Fruit fly (Drosophila melanogaster): ENCODE results near the gene CG31709.

Gene CG31709

DNA sequence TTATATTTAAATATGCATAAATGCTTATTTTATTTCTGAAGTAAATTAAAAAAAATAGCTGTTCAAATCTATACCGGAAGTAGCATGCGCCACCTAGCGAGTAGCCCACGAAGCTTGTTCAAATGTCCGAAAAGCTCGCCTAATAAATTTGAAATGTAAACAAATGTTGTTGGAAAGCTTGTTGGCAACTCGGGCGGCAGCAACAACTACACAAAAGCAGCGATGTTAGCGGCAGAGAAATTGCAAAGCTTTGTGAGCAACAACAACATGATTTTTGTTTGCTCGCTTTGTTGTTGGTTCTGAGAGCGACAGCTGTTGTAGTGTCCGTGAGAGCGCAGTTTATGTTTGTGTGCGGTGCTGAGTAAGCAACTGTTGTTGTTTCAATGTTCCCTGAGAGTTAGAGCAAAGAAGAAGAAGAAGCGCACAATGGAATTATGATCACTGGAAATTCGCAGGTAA, 12.0 kb downstream of the CG31709 start (continued):
- TF ChIP-seq z (GFP tag; IDR thresholded peaks at IDR 0.05), result peak; percentile 63; the same call in 1 of the 3 replicates

DNA sequence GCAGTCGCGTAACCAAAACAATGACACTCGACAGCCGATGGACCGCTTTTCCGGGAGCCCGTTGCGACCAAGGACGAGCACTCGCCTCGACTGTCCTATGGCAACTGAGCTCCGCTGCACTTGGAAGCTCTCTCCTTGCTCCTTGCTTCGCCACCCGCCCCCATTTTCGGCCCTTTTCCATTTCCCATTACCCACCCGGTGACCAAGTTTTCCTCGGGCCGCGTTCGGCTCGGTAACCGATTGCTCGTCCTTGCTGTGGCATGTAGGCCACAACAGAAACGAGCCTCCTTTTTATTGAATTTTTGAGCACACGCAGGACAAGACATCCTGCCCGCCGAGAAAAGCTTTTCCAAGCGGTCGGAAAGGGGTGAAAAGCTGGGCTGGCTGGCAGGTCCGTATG, 12.8 kb downstream of the CG31709 start, which contains the start of gene jp:
Gene jp (minus strand): TSS at position 95 of the 400 bp plus-strand sequence.
- TF ChIP-seq CG9932 (GFP tag; IDR thresholded peaks at IDR 0.05), result 0 out of 2 replicates have a peak, but pooled peaks have one; percentile 9
- no peak for TF ChIP-seq pita (GFP tag; optimal IDR thresholded peaks at IDR 0.05)
- TF ChIP-seq CG17568 (GFP tag; optimal IDR thresholded peaks at IDR 0.05), result no peak
- TF ChIP-seq CG6854 (GFP tag; optimal IDR thresholded peaks at IDR 0.05), result peak; percentile 3
- no peak for TF ChIP-seq Rx (GFP tag; IDR thresholded peaks at IDR 0.05)
- TF ChIP-seq CG3065 (GFP tag; optimal IDR thresholded peaks at IDR 0.05), result no peak
- no peak for TF ChIP-seq Scr (GFP tag; IDR thresholded peaks at IDR 0.05; ENCODE audit: partially characterized antibody)
- TF ChIP-seq CG18011 (GFP tag; optimal IDR thresholded peaks at IDR 0.05), result no peak
- no peak for TF ChIP-seq gt (GFP tag; IDR thresholded peaks at IDR 0.05)
- TF ChIP-seq Deaf1 (tag; optimal IDR thresholded peaks at IDR 0.05), result peak; percentile 96
- TF ChIP-seq CG2120 (GFP tag; optimal IDR thresholded peaks at IDR 0.05), result no peak
- TF ChIP-seq bigmax (GFP tag; optimal IDR thresholded peaks at IDR 0.05), result no peak
- TF ChIP-seq Side (GFP tag; optimal IDR thresholded peaks at IDR 0.05), result no peak
- TF ChIP-seq CG5953 (GFP tag; IDR thresholded peaks at IDR 0.05), result 0 out of 2 replicates have a peak, but pooled peaks have one; percentile 23
- peak; percentile 72; the same call in 1 of the 4 replicates for TF ChIP-seq chinmo (GFP tag; IDR thresholded peaks at IDR 0.05; ENCODE audit: partially characterized antibody)
- 0 out of 3 replicates have a peak, but pooled peaks have one; percentile 25 for TF ChIP-seq CG16813 (GFP tag; IDR thresholded peaks at IDR 0.05; ENCODE audit: partially characterized antibody)
- TF ChIP-seq org-1 (GFP tag; optimal IDR thresholded peaks at IDR 0.05), result no peak
- no peak for TF ChIP-seq pnt (GFP tag; optimal IDR thresholded peaks at IDR 0.05)
- TF ChIP-seq CG13296 (GFP tag; optimal IDR thresholded peaks at IDR 0.05), result no peak
- no peak for TF ChIP-seq trh (GFP tag; optimal IDR thresholded peaks at IDR 0.05)
- 0 out of 2 replicates have a peak, but pooled peaks have one; percentile 28 for TF ChIP-seq Bgb (GFP tag; IDR thresholded peaks at IDR 0.05; ENCODE audit: partially characterized antibody)
- peak; percentile 68 for TF ChIP-seq Med (GFP tag)
- TF ChIP-seq CG15601 (tag; optimal IDR thresholded peaks at IDR 0.05), result no peak
- peak; percentile 43 for TF ChIP-seq onecut (GFP tag; IDR thresholded peaks at IDR 0.05)
- TF ChIP-seq CG4404 (GFP tag; IDR thresholded peaks at IDR 0.05), result no peak
- TF ChIP-seq Sox100B (GFP tag; optimal IDR thresholded peaks at IDR 0.05), result no peak

DNA sequence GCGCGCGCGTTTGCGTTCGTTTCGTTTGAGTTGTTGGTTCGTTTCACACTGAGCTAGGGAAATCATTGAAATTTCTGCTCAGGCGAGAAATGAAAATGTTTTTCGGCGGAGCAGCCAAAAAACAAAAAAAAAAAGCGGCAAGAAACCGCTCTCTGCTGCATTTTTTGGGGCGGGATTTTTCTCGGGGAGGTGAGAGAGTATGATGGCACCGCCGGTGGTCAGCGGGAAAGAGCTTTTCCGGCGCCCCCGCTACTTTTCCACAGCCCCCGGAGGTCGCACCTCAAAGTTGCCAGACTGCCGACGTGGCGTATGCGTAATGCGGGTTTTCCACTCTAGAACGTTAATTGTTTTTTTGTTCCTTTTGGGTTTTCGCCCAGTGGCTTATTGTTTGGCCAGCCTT, 14.1 kb downstream of the CG31709 start, which contains the start of gene CG46468:
Gene CG46468 (minus strand): TSS at position 52 of the 400 bp plus-strand sequence.
- 0 out of 2 replicates have a peak, but pooled peaks have one; percentile 9 for TF ChIP-seq CG7372 (GFP tag; IDR thresholded peaks at IDR 0.05)
- peak; percentile 55; the same call in 2 of the 3 replicates for TF ChIP-seq sr (GFP tag; IDR thresholded peaks at IDR 0.05)
- 0 out of 3 replicates have a peak, but pooled peaks have one; percentile 17 for TF ChIP-seq row (GFP tag; IDR thresholded peaks at IDR 0.05)
- TF ChIP-seq Med (GFP tag), result peak; percentile 38
- no peak for TF ChIP-seq pita (GFP tag; optimal IDR thresholded peaks at IDR 0.05)
- peak; percentile 11; the same call in 1 of the 2 replicates for TF ChIP-seq CG32772 (GFP tag; IDR thresholded peaks at IDR 0.05)
- peak; percentile 71 for TF ChIP-seq crol (GFP tag; IDR thresholded peaks at IDR 0.05)
- peak; percentile 10 for TF ChIP-seq Ets65A (GFP tag)
- TF ChIP-seq Dfd (GFP tag; optimal IDR thresholded peaks at IDR 0.05), result no peak
- 0 out of 2 replicates have a peak, but pooled peaks have one; percentile 10 for TF ChIP-seq CG4730 (GFP tag; IDR thresholded peaks at IDR 0.05)
- TF ChIP-seq Rfx (GFP tag; IDR thresholded peaks at IDR 0.05), result 0 out of 2 replicates have a peak, but pooled peaks have one; percentile 20
- TF ChIP-seq CG6654 (GFP tag; optimal IDR thresholded peaks at IDR 0.05), result no peak

Data from whole organism, embryonic.